Fruit fly (Drosophila melanogaster) Kc167 (cell line): ENCODE data around the gene be.

Source experiments
- Myc ChIP-seq: fragments of >200 bp; optimal IDR thresholded peaks from 2 replicates; lab custom pipeline; 2017; ENCODE audit warnings: missing external identifiers
- h ChIP-seq: fragments of >200 bp; optimal IDR thresholded peaks from 3 replicates; lab custom pipeline; 2018; ENCODE audit warnings: missing external identifiers
- psq ChIP-seq: fragments of >200 bp; optimal IDR thresholded peaks from 2 replicates; lab custom pipeline; 2017; ENCODE audit warnings: missing external identifiers

DNA sequence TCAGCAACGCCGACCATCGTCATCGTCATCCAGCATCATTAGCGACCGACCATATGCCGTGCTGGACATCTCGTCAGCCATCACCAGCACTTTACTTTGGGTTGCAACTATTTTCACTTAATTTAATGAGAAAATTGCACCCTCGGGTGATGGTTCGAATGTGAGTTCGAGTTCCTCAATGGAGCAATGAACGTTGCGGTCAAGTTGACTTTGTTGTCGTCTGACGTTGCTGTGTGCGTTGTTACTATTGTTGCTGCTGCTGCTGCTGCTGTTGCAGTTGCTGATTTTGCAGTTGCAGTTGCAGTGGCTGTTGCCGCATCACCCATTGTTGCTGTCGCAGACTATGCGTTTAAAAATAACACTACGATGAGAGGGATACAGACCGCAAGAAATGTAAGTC is 5.6 kb downstream of the be start:
- TF ChIP-seq Myc (no peak), h (lab: Kevin White, UChicago) (no peak), psq (lab: Kevin White, UChicago) (no peak)
